Fruit fly (Drosophila melanogaster): ENCODE data around the gene CG31407.

DNA sequence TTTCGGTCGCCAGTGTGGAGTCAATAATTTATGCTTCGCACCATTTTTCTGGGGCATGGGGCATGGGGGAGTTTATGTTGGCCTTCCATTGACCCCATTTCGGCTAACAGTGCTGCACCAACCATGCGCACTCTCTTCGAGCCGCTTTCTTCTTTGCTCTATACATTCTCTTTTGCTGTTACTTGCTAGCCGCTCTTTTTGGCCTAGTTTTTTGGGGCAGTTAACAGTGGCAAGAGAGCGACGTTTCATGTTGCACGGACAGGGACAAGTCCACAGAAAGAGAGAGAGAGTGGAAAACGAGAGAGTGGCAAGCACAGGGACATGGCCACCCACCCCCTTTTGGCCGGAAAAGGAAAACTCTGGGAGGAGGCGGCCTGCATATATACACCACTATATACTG lies 46.0 kb downstream of the CG31407 start:
- TF ChIP-seq CG10631 (GFP tag; optimal IDR thresholded peaks at IDR 0.05) (no peak), Gug (GFP tag; IDR thresholded peaks at IDR 0.05) (no peak), Blimp-1 (GFP tag; optimal IDR thresholded peaks at IDR 0.05) (no peak), Sox14 (GFP tag; optimal IDR thresholded peaks at IDR 0.05) (no peak), net (GFP tag; optimal IDR thresholded peaks at IDR 0.05) (no peak), fd59A (GFP tag; optimal IDR thresholded peaks at IDR 0.05) (no peak), spab (GFP tag; optimal IDR thresholded peaks at IDR 0.05) (no peak), CG6854 (GFP tag; optimal IDR thresholded peaks at IDR 0.05) (no peak), CG31627 (GFP tag; optimal IDR thresholded peaks at IDR 0.05) (no peak), Ets96B (tag; optimal IDR thresholded peaks at IDR 0.05) (no peak), Sox102F (GFP tag; optimal IDR thresholded peaks at IDR 0.05) (no peak), CG6163 (GFP tag; IDR thresholded peaks at IDR 0.05) (no peak), Hr39 (GFP tag; optimal IDR thresholded peaks at IDR 0.05) (no peak), Eip75B (GFP tag; optimal IDR thresholded peaks at IDR 0.05) (no peak)

Data from whole organism, prepupa.